Fruit fly (Drosophila melanogaster) whole organism, embryonic: ENCODE data around the gene fwe.

Source experiments
- Adf1 ChIP-seq: fragments of 200-800 bp; sonication (Bioruptor generic); IDR thresholded peaks from 2 replicates; pipeline ENCODE4 v1.3.6; 2022; ENCODE audit warnings: missing biosample characterization, missing genetic modification characterization
- Atf-2 ChIP-seq: fragments of 200-800 bp; sonication (Bioruptor generic); optimal IDR thresholded peaks from 2 replicates; lab custom pipeline; 2016; ENCODE audit warnings: missing biosample characterization, missing genetic modification characterization
- CG10366 ChIP-seq: fragments of 200-800 bp; sonication (Bioruptor generic); IDR thresholded peaks from 2 replicates; pipeline ENCODE4 v1.3.6; 2022; ENCODE audit warnings: missing biosample characterization, missing genetic modification characterization
- CG10462 ChIP-seq: fragments of 200-800 bp; sonication (Bioruptor generic); optimal IDR thresholded peaks from 2 replicates; lab custom pipeline; 2016; ENCODE audit warnings: missing biosample characterization, missing genetic modification characterization
- CG11560 ChIP-seq: fragments of 200-800 bp; sonication (Bioruptor generic); IDR thresholded peaks from 3 replicates; pipeline ENCODE4 v1.3.6; 2022; ENCODE audit warnings: missing biosample characterization, missing genetic modification characterization
- CG12219 ChIP-seq: fragments of 200-800 bp; sonication (Bioruptor generic); optimal IDR thresholded peaks from 3 replicates; lab custom pipeline; 2018; ENCODE audit warnings: missing biosample characterization, mild to moderate bottlenecking, missing genetic modification characterization
- CG12299 ChIP-seq: fragments of 200-800 bp; sonication (Bioruptor generic); optimal IDR thresholded peaks from 2 replicates; lab custom pipeline; 2018; ENCODE audit warnings: missing biosample characterization, mild to moderate bottlenecking, missing genetic modification characterization
- CG1233 ChIP-seq: fragments of 200-800 bp; sonication (Bioruptor generic); optimal IDR thresholded peaks from 4 replicates; lab custom pipeline; 2018; ENCODE audit warnings: missing biosample characterization, mild to moderate bottlenecking, missing genetic modification characterization
- CG13287 ChIP-seq: fragments of 200-800 bp; sonication (Bioruptor generic); IDR thresholded peaks from 2 replicates; pipeline ENCODE4 v1.3.6; 2022; ENCODE audit warnings: missing biosample characterization, missing genetic modification characterization; ENCODE audit not compliant: partially characterized antibody
- CG14710 ChIP-seq: fragments of 200-800 bp; sonication (Bioruptor generic); optimal IDR thresholded peaks from 3 replicates; lab custom pipeline; 2019; ENCODE audit warnings: missing biosample characterization, mild to moderate bottlenecking, missing genetic modification characterization, moderate library complexity
- CG15011 ChIP-seq: fragments of 200-800 bp; sonication (Bioruptor generic); optimal IDR thresholded peaks from 3 replicates; lab custom pipeline; 2018; ENCODE audit warnings: missing biosample characterization, mild to moderate bottlenecking, missing genetic modification characterization
- CG16815 ChIP-seq: fragments of 200-800 bp; sonication (Bioruptor generic); optimal IDR thresholded peaks from 3 replicates; lab custom pipeline; 2017; ENCODE audit warnings: missing biosample characterization, mild to moderate bottlenecking, missing genetic modification characterization
- CG17612 ChIP-seq: fragments of 200-800 bp; sonication (Bioruptor generic); IDR thresholded peaks from 2 replicates; pipeline ENCODE4 v1.3.6; 2022; ENCODE audit warnings: missing biosample characterization, missing genetic modification characterization
- CG18262 ChIP-seq: fragments of 200-800 bp; optimal IDR thresholded peaks from 3 replicates; lab custom pipeline; 2019; ENCODE audit warnings: missing biosample characterization, mild to moderate bottlenecking, missing genetic modification characterization, moderate library complexity
- CG1832 ChIP-seq: fragments of 200-800 bp; sonication (Bioruptor generic); optimal IDR thresholded peaks from 2 replicates; lab custom pipeline; 2017; ENCODE audit warnings: missing biosample characterization, mild to moderate bottlenecking, missing genetic modification characterization, inconsistent platforms
- CG18599 ChIP-seq: fragments of 200-800 bp; sonication (Bioruptor generic); optimal IDR thresholded peaks from 3 replicates; lab custom pipeline; 2017; ENCODE audit warnings: missing biosample characterization, missing genetic modification characterization, mild to moderate bottlenecking, moderate library complexity, missing genetic modification reagents
- CG2202 ChIP-seq: fragments of 200-800 bp; sonication (Bioruptor generic); optimal IDR thresholded peaks from 2 replicates; lab custom pipeline; 2018; ENCODE audit warnings: missing biosample characterization, mild to moderate bottlenecking, missing genetic modification characterization
- CG2875 ChIP-seq: fragments of 200-800 bp; sonication (Bioruptor generic); optimal IDR thresholded peaks from 2 replicates; lab custom pipeline; 2017; ENCODE audit warnings: missing biosample characterization, mild to moderate bottlenecking, missing genetic modification characterization, missing genetic modification reagents
- CG32767 ChIP-seq: fragments of 200-800 bp; sonication (Bioruptor generic); IDR thresholded peaks from 2 replicates; pipeline ENCODE4 v1.3.6; 2022; ENCODE audit warnings: missing biosample characterization, missing genetic modification characterization
- CG4424 ChIP-seq: fragments of 200-800 bp; sonication (Bioruptor generic); optimal IDR thresholded peaks from 3 replicates; lab custom pipeline; 2016; ENCODE audit warnings: missing biosample characterization, missing genetic modification characterization
- CG4617 ChIP-seq: fragments of 200-800 bp; sonication (Bioruptor generic); optimal IDR thresholded peaks from 3 replicates; lab custom pipeline; 2016; ENCODE audit warnings: missing biosample characterization, missing genetic modification characterization, borderline replicate concordance
- CG4730 ChIP-seq: fragments of 200-800 bp; sonication (Bioruptor generic); IDR thresholded peaks from 2 replicates; pipeline ENCODE4 v1.3.6; 2022; ENCODE audit warnings: missing biosample characterization, missing genetic modification characterization
- CG5180 ChIP-seq: fragments of 200-800 bp; sonication (Bioruptor generic); optimal IDR thresholded peaks from 3 replicates; lab custom pipeline; 2017; ENCODE audit warnings: missing biosample characterization, missing genetic modification characterization, mild to moderate bottlenecking, moderate library complexity, missing genetic modification reagents
- CG7357 ChIP-seq: fragments of 200-800 bp; sonication (Bioruptor generic); IDR thresholded peaks from 3 replicates; pipeline ENCODE4 v1.3.6; 2022; ENCODE audit warnings: missing biosample characterization, missing genetic modification characterization
- CG7786 ChIP-seq: fragments of 200-800 bp; sonication (Bioruptor generic); optimal IDR thresholded peaks from 2 replicates; lab custom pipeline; 2016; ENCODE audit warnings: missing biosample characterization, missing genetic modification characterization
- CG8290 ChIP-seq, 3 experiments: fragments of 200-800 bp; sonication (Bioruptor generic); optimal IDR thresholded peaks; 2 replicates each; lab custom pipeline; 2016 to 2019; ENCODE audit warnings: missing biosample characterization in 3 of 3, missing genetic modification characterization in 3 of 3, mild to moderate bottlenecking in 2 of 3, moderate library complexity in 1 of 3
- CG8478 ChIP-seq: fragments of >200 bp; optimal IDR thresholded peaks from 2 replicates; lab custom pipeline; 2018
- CG9797 ChIP-seq: fragments of 200-800 bp; sonication (Bioruptor generic); optimal IDR thresholded peaks from 3 replicates; lab custom pipeline; 2018; ENCODE audit warnings: missing biosample characterization, mild to moderate bottlenecking, missing genetic modification characterization
- CG9932 ChIP-seq: fragments of 200-800 bp; sonication (Bioruptor generic); IDR thresholded peaks from 2 replicates; pipeline ENCODE4 v1.3.6; 2022; ENCODE audit warnings: missing biosample characterization, missing genetic modification characterization
- CTCF ChIP-seq: fragments of 200-800 bp; sonication (Bioruptor generic); optimal IDR thresholded peaks from 2 replicates; lab custom pipeline; 2017; ENCODE audit warnings: missing biosample characterization, mild to moderate bottlenecking, missing genetic modification characterization, moderate library complexity
- Chrac-16 ChIP-seq: fragments of 200-800 bp; sonication (Bioruptor generic); optimal IDR thresholded peaks from 3 replicates; lab custom pipeline; 2016; ENCODE audit warnings: missing biosample characterization, missing genetic modification characterization
- CkIIα-i1 ChIP-seq: fragments of 200-800 bp; sonication (Bioruptor generic); IDR thresholded peaks from 2 replicates; pipeline ENCODE4 v1.3.6; 2022; ENCODE audit warnings: missing biosample characterization, missing genetic modification characterization
- Gug ChIP-seq: fragments of 200-800 bp; sonication (Bioruptor generic); IDR thresholded peaks from 4 replicates; pipeline ENCODE4 v1.3.6; 2022; ENCODE audit warnings: missing biosample characterization, missing genetic modification characterization
- H2.0 ChIP-seq: fragments of 200-800 bp; sonication (Bioruptor generic); IDR thresholded peaks from 2 replicates; pipeline ENCODE4 v1.3.6; 2022; ENCODE audit warnings: missing biosample characterization, missing genetic modification characterization
- Hey ChIP-seq: fragments of 200-800 bp; sonication (Bioruptor generic); optimal IDR thresholded peaks from 3 replicates; lab custom pipeline; 2018; ENCODE audit warnings: missing biosample characterization, mild to moderate bottlenecking, missing genetic modification characterization
- MBD-R2 ChIP-seq: fragments of 200-800 bp; sonication (Bioruptor generic); IDR thresholded peaks from 2 replicates; pipeline ENCODE4 v1.3.6; 2022; ENCODE audit warnings: missing biosample characterization, missing genetic modification characterization
- Pdp1 ChIP-seq, 2 experiments: fragments of 200-800 bp; sonication (Bioruptor generic); optimal IDR thresholded peaks; 3 replicates each; lab custom pipeline; 2016; ENCODE audit warnings: missing biosample characterization in 2 of 2, missing genetic modification characterization in 2 of 2, mild to moderate bottlenecking in 1 of 2, moderate library complexity in 1 of 2
- Vsx1 ChIP-seq: fragments of 200-800 bp; sonication (Bioruptor generic); optimal IDR thresholded peaks from 2 replicates; lab custom pipeline; 2017; ENCODE audit warnings: missing biosample characterization, mild to moderate bottlenecking, missing genetic modification characterization, missing genetic modification reagents
- cg ChIP-seq: fragments of 200-800 bp; sonication (Bioruptor generic); optimal IDR thresholded peaks from 3 replicates; lab custom pipeline; 2019; ENCODE audit warnings: missing biosample characterization, mild to moderate bottlenecking, missing genetic modification characterization, moderate library complexity
- gsb ChIP-seq: fragments of 200-800 bp; sonication (Bioruptor generic); IDR thresholded peaks from 2 replicates; pipeline ENCODE4 v1.3.6; 2022; ENCODE audit warnings: missing biosample characterization, missing genetic modification characterization
- hkb ChIP-seq, 2 experiments: fragments of 200-800 bp in 1 of 2; fragments of >200 bp in 1 of 2; sonication (Bioruptor generic) in 1 of 2; IDR thresholded peaks in 1 of 2; optimal IDR thresholded peaks in 1 of 2; 2 replicates each; pipeline versions ENCODE4 v1.3.6 to Lab custom; 2017 to 2022; ENCODE audit warnings: missing biosample characterization in 1 of 2, missing genetic modification characterization in 1 of 2
- jigr1 ChIP-seq: fragments of 200-800 bp; sonication (Bioruptor generic); IDR thresholded peaks from 3 replicates; pipeline ENCODE4 v1.3.6; 2022; ENCODE audit warnings: missing biosample characterization, missing genetic modification characterization
- kah ChIP-seq: fragments of 200-800 bp; sonication (Bioruptor generic); optimal IDR thresholded peaks from 2 replicates; lab custom pipeline; 2018; ENCODE audit warnings: missing biosample characterization, mild to moderate bottlenecking, missing genetic modification characterization
- nerfin-1 ChIP-seq: fragments of 200-800 bp; sonication (Bioruptor generic); optimal IDR thresholded peaks from 3 replicates; lab custom pipeline; 2019; ENCODE audit warnings: missing biosample characterization, mild to moderate bottlenecking, missing genetic modification characterization, moderate library complexity
- nmo ChIP-seq: fragments of 200-800 bp; sonication (Bioruptor generic); optimal IDR thresholded peaks from 2 replicates; lab custom pipeline; 2018; ENCODE audit warnings: missing biosample characterization, mild to moderate bottlenecking, missing genetic modification characterization, moderate library complexity
- so ChIP-seq: fragments of 200-800 bp; sonication (Bioruptor generic); IDR thresholded peaks from 3 replicates; pipeline ENCODE4 v1.3.6; 2022; ENCODE audit warnings: missing biosample characterization, missing genetic modification characterization
- twi ChIP-seq: fragments of 200-800 bp; optimal IDR thresholded peaks from 2 replicates; lab custom pipeline; 2019; ENCODE audit warnings: missing biosample characterization, mild to moderate bottlenecking, missing genetic modification characterization, moderate library complexity
- unpg ChIP-seq: fragments of 200-800 bp; sonication (Bioruptor generic); optimal IDR thresholded peaks from 3 replicates; lab custom pipeline; 2018; ENCODE audit warnings: missing biosample characterization, mild to moderate bottlenecking, missing genetic modification characterization, moderate library complexity
- vnd ChIP-seq: fragments of 200-800 bp; sonication (Bioruptor generic); IDR thresholded peaks from 3 replicates; pipeline ENCODE4 v1.3.6; 2022; ENCODE audit warnings: missing biosample characterization, missing genetic modification characterization; ENCODE audit not compliant: partially characterized antibody
- zen ChIP-seq: fragments of 200-800 bp; sonication (Bioruptor generic); optimal IDR thresholded peaks from 3 replicates; lab custom pipeline; 2018; ENCODE audit warnings: missing biosample characterization, mild to moderate bottlenecking, missing genetic modification characterization, moderate library complexity

The fwe gene

dm6 chr3L:15768947-15769389 is 47.2 kb downstream of the fwe start (continued):
- peak; percentile 44 for TF ChIP-seq CG16815 (GFP tag; lab: Kevin White, UChicago)
- TF ChIP-seq CG9797 (GFP tag; lab: Kevin White, UChicago): no peak
- 0 out of 2 replicates have a peak, but pooled peaks have one; percentile 3 for TF ChIP-seq H2.0 (GFP tag; lab: Robert Waterston, UW)
- peak; percentile 60 for TF ChIP-seq unpg (GFP tag; lab: Kevin White, UChicago)
- TF ChIP-seq CG2875 (GFP tag; lab: Kevin White, UChicago): peak; percentile 33
- TF ChIP-seq CG32767 (GFP tag; lab: Robert Waterston, UW): peak; percentile 50; the same call in 1 of the 2 replicates
- TF ChIP-seq so (GFP tag; lab: Robert Waterston, UW): peak; percentile 15; the same call in 1 of the 3 replicates
- no peak for TF ChIP-seq Atf-2
- TF ChIP-seq kah (GFP tag; lab: Kevin White, UChicago): peak; percentile 10
- no peak; the same call in 3 of the 4 replicates for TF ChIP-seq Gug (GFP tag; lab: Robert Waterston, UW)
- TF ChIP-seq zen (tag; lab: Kevin White, UChicago): peak; percentile 66
- TF ChIP-seq hkb (optimal IDR thresholded peaks at IDR 0.05; lab: Kevin White, UChicago): no peak
- TF ChIP-seq hkb (GFP tag; IDR thresholded peaks at IDR 0.05; lab: Robert Waterston, UW): peak; percentile 58; the same call in 1 of the 2 replicates
- TF ChIP-seq CkIIα-i1 (GFP tag; lab: Robert Waterston, UW): no peak
- peak; percentile 33 for TF ChIP-seq Chrac-16 (GFP tag; lab: Kevin White, UChicago)
- TF ChIP-seq CG2202: peak; percentile 65
- peak; percentile 77 for TF ChIP-seq CG4424 (GFP tag; lab: Kevin White, UChicago)
- no peak for TF ChIP-seq CG12299
- no peak for TF ChIP-seq cg
- peak; percentile 28 for TF ChIP-seq CG5180 (GFP tag; lab: Kevin White, UChicago)
- TF ChIP-seq vnd (GFP tag; lab: Robert Waterston, UW): no peak
- no peak for TF ChIP-seq CTCF (GFP tag; lab: Kevin White, UChicago)
- peak; percentile 32 for TF ChIP-seq CG10462 (GFP tag; lab: Kevin White, UChicago)
- TF ChIP-seq Pdp1 (GFP tag; optimal IDR thresholded peaks at IDR 0.05; lab: Kevin White, UChicago): peak in 1 of 2 experiments; percentile 43
- TF ChIP-seq Hey: no peak
- no peak; the same call in 1 of the 2 replicates for TF ChIP-seq CG10366 (GFP tag; lab: Robert Waterston, UW)
- no peak for TF ChIP-seq CG9932 (GFP tag; lab: Robert Waterston, UW)
- no peak for TF ChIP-seq CG4617 (GFP tag; lab: Kevin White, UChicago)
- TF ChIP-seq CG15011: no peak
- peak; percentile 46 for TF ChIP-seq Vsx1 (GFP tag; lab: Kevin White, UChicago)
- TF ChIP-seq CG8290 (GFP tag; optimal IDR thresholded peaks at IDR 0.05; lab: Kevin White, UChicago): peak; percentile 22
- no peak for TF ChIP-seq CG8290 (tag; optimal IDR thresholded peaks at IDR 0.05; lab: Kevin White, UChicago)
- no peak for TF ChIP-seq CG13287 (GFP tag; lab: Robert Waterston, UW)
- TF ChIP-seq CG18599: peak; percentile 74
- TF ChIP-seq CG1233: peak; percentile 50
- TF ChIP-seq CG1832: no peak
- TF ChIP-seq CG11560: no peak
- no peak for TF ChIP-seq CG12219 (GFP tag; lab: Kevin White, UChicago)
- TF ChIP-seq Adf1 (GFP tag; lab: Robert Waterston, UW): no peak
- no peak for TF ChIP-seq jigr1
- TF ChIP-seq gsb (GFP tag; lab: Robert Waterston, UW): no peak
- peak; percentile 90 for TF ChIP-seq CG18262 (tag; lab: Kevin White, UChicago)
- TF ChIP-seq MBD-R2: peak; percentile 26; the same call in 1 of the 2 replicates
- TF ChIP-seq CG8478 (lab: Kevin White, UChicago): no peak
- TF ChIP-seq CG4730 (GFP tag; lab: Robert Waterston, UW): peak; percentile 48
- no peak for TF ChIP-seq CG7357 (GFP tag; lab: Robert Waterston, UW)
- peak; percentile 58 for TF ChIP-seq twi (tag; lab: Kevin White, UChicago)
- TF ChIP-seq nerfin-1 (tag; lab: Kevin White, UChicago): peak; percentile 21
- TF ChIP-seq CG17612 (GFP tag; lab: Robert Waterston, UW): no peak
- TF ChIP-seq nmo: peak; percentile 84
- TF ChIP-seq CG14710 (tag; lab: Kevin White, UChicago): peak; percentile 80
- TF ChIP-seq CG7786 (GFP tag; lab: Kevin White, UChicago): no peak
